Fruit fly (Drosophila melanogaster) whole organism, pupa: ENCODE data around the gene CG10903.

Experiments
- CG10348 ChIP-seq: fragments of 200-800 bp; sonication (Bioruptor generic); IDR thresholded peaks from 2 replicates; pipeline ENCODE4 v1.3.6; 2022; ENCODE audit warnings: missing biosample characterization, missing genetic modification characterization
- CG12605 ChIP-seq: fragments of 200-800 bp; sonication (Bioruptor generic); IDR thresholded peaks from 2 replicates; pipeline ENCODE4 v1.3.6; 2022; ENCODE audit warnings: missing biosample characterization, missing genetic modification characterization
- CG13204 ChIP-seq: fragments of 200-800 bp; sonication (Bioruptor generic); optimal IDR thresholded peaks from 2 replicates; lab custom pipeline; 2018; ENCODE audit warnings: missing biosample characterization, mild to moderate bottlenecking, missing genetic modification characterization, moderate library complexity
- CG14655 ChIP-seq: fragments of 200-800 bp; sonication (Bioruptor generic); optimal IDR thresholded peaks from 3 replicates; lab custom pipeline; 2017; ENCODE audit warnings: mild to moderate bottlenecking, missing biosample characterization, missing genetic modification reagents, missing genetic modification characterization
- CG15710 ChIP-seq: fragments of 200-800 bp; sonication (Bioruptor generic); optimal IDR thresholded peaks from 2 replicates; lab custom pipeline; 2018; ENCODE audit warnings: missing biosample characterization, mild to moderate bottlenecking, missing genetic modification characterization, moderate library complexity
- CG17806 ChIP-seq: fragments of 200-800 bp; sonication (Bioruptor generic); optimal IDR thresholded peaks from 2 replicates; lab custom pipeline; 2018; ENCODE audit warnings: missing biosample characterization, mild to moderate bottlenecking, missing genetic modification characterization, moderate library complexity
- CG32121 ChIP-seq: fragments of 200-800 bp; sonication (Bioruptor generic); IDR thresholded peaks from 2 replicates; pipeline ENCODE4 v1.3.6; 2022; ENCODE audit warnings: missing biosample characterization, missing genetic modification characterization
- CG34367 ChIP-seq: fragments of 200-800 bp; sonication (Bioruptor generic); optimal IDR thresholded peaks from 2 replicates; lab custom pipeline; 2018; ENCODE audit warnings: missing biosample characterization, mild to moderate bottlenecking, missing genetic modification characterization
- CG4496 ChIP-seq: fragments of 200-800 bp; sonication (Bioruptor generic); IDR thresholded peaks from 3 replicates; pipeline ENCODE4 v1.3.6; 2022; ENCODE audit warnings: missing biosample characterization, missing genetic modification characterization
- CG8159 ChIP-seq: fragments of 200-800 bp; sonication (Bioruptor generic); optimal IDR thresholded peaks from 3 replicates; lab custom pipeline; 2018; ENCODE audit warnings: missing biosample characterization, mild to moderate bottlenecking, missing genetic modification characterization, moderate library complexity
- CG8301 ChIP-seq: fragments of 200-800 bp; sonication (Bioruptor generic); optimal IDR thresholded peaks from 2 replicates; lab custom pipeline; 2018; ENCODE audit warnings: missing biosample characterization, mild to moderate bottlenecking, missing genetic modification characterization
- CG9948 ChIP-seq: fragments of 200-800 bp; sonication (Bioruptor generic); optimal IDR thresholded peaks from 2 replicates; lab custom pipeline; 2018; ENCODE audit warnings: missing biosample characterization, mild to moderate bottlenecking, missing genetic modification characterization, moderate library complexity
- D1 ChIP-seq: fragments of 200-800 bp; sonication (Bioruptor generic); optimal IDR thresholded peaks from 2 replicates; lab custom pipeline; 2018; ENCODE audit warnings: missing biosample characterization, mild to moderate bottlenecking, missing genetic modification characterization, moderate library complexity
- EcR ChIP-seq: fragments of 200-800 bp; sonication (Bioruptor generic); optimal IDR thresholded peaks from 3 replicates; lab custom pipeline; 2019; ENCODE audit warnings: missing biosample characterization, missing genetic modification characterization, mild to moderate bottlenecking, moderate library complexity, missing genetic modification reagents
- Ets98B ChIP-seq: fragments of 200-800 bp; sonication (Bioruptor generic); IDR thresholded peaks from 2 replicates; pipeline ENCODE4 v1.3.6; 2022; ENCODE audit warnings: missing biosample characterization, missing genetic modification characterization
- Pif1A ChIP-seq: fragments of 200-800 bp; sonication (Bioruptor generic); optimal IDR thresholded peaks from 3 replicates; lab custom pipeline; 2016; ENCODE audit warnings: missing biosample characterization, missing genetic modification characterization
- Pif1B ChIP-seq: fragments of 200-800 bp; sonication (Bioruptor generic); optimal IDR thresholded peaks from 3 replicates; lab custom pipeline; 2016; ENCODE audit warnings: missing biosample characterization, missing genetic modification characterization
- Snoo ChIP-seq: fragments of 200-800 bp; sonication (Bioruptor generic); optimal IDR thresholded peaks from 3 replicates; lab custom pipeline; 2017; ENCODE audit warnings: missing biosample characterization, mild to moderate bottlenecking, missing genetic modification characterization, inconsistent platforms
- fd96Ca ChIP-seq: fragments of 200-800 bp; sonication (Bioruptor generic); IDR thresholded peaks from 3 replicates; pipeline ENCODE4 v1.3.6; 2022; ENCODE audit warnings: missing biosample characterization, missing genetic modification characterization
- gl ChIP-seq: fragments of 200-800 bp; sonication (Bioruptor generic); optimal IDR thresholded peaks from 2 replicates; lab custom pipeline; 2018; ENCODE audit warnings: missing biosample characterization, mild to moderate bottlenecking, missing genetic modification characterization
- rn ChIP-seq: fragments of 200-800 bp; sonication (Bioruptor generic); IDR thresholded peaks from 2 replicates; pipeline ENCODE4 v1.3.6; 2022; ENCODE audit warnings: missing biosample characterization, missing genetic modification characterization

CG10903 gene

DNA sequence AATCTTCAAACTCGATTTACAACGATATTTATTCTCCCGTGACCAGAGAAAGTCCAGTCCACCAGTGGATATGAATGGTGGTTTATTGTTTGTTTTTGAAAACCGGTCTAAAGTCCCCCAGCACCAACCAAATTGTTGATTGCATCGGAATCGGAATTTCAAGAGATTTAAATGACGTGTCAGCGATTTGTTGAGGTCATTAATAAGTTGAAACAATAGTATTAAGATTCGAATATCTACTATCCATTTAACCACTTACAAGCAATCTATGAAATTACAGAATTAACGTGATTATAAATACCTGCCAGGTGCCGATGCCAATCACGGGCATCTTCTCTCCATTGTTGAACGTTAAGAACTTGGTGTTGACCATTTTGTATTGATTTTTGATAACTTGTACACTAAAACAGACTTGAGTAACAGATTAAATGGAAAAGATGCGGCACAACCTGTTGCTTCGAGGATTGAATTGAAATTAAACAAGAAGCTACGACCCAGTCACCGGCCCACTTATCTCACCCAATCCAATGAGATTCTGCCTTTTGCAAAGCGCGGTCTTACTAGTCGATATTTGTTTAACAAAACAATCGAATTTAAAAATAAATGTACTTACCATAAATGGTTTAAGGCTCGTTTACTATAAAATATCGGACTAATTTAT lies 22.5 kb upstream of the CG10903 start, which contains the start of gene CG2767:
TSS of gene CG2767 (minus strand) at position 516 of the 661 bp plus-strand sequence.
- TF ChIP-seq Ets98B (GFP tag; lab: Robert Waterston, UW) (no peak), CG14655 (GFP tag; lab: Kevin White, UChicago) (no peak), CG12605 (peak; percentile 87), CG17806 (tag; lab: Kevin White, UChicago) (no peak), EcR (GFP tag; lab: Kevin White, UChicago) (peak; percentile 54), CG32121 (GFP tag; lab: Robert Waterston, UW) (no peak)

DNA sequence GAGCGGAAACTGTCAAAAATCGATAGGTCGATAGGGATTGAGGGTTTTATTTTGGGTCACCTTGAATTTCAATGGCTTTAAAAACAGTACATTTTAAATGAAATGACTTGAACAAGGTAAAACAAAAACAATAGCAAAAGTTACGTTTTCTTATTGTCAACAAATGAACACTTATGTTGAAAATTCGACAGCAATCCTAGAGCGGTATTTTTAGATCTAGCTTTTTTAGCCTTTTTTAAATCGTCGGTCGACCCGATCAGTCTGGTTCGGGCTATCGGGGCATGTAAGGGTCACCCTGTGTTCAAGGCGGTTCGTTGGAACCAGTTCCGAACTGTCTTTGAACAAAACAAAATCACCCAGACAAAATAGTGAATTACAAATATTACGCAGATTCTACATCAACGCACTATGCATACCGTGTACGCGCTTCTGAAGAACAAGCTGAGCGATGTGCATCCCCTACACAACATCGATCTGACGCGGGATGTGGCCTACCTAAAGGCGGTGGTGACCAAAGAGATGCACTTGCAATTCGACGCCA lies 21.1 kb upstream of the CG10903 start, which contains the start of the genes CG11052 and CG3223:
TSS of gene CG11052 (minus strand) at position 218 of the 541 bp plus-strand sequence.
TSS of gene CG3223 (plus strand) at position 321 of the 541 bp plus-strand sequence.
- TF ChIP-seq Snoo = peak; percentile 17
- TF ChIP-seq Pif1B (GFP tag; lab: Kevin White, UChicago) = no peak
- no peak for TF ChIP-seq fd96Ca (GFP tag; lab: Robert Waterston, UW)
- TF ChIP-seq CG13204 (GFP tag; lab: Kevin White, UChicago) = no peak
- TF ChIP-seq CG32121 (GFP tag; lab: Robert Waterston, UW) = no peak
- TF ChIP-seq EcR (GFP tag; lab: Kevin White, UChicago) = peak; percentile 94
- no peak for TF ChIP-seq CG15710
- TF ChIP-seq rn (GFP tag; lab: Robert Waterston, UW) = no peak
- TF ChIP-seq CG8301 (tag; lab: Kevin White, UChicago) = no peak
- TF ChIP-seq CG4496 (GFP tag; lab: Robert Waterston, UW) = peak; percentile 36; the same call in 1 of the 3 replicates
- TF ChIP-seq CG12605 = no peak
- no peak for TF ChIP-seq CG14655 (GFP tag; lab: Kevin White, UChicago)
- TF ChIP-seq CG9948 (tag; lab: Kevin White, UChicago) = no peak
- no peak for TF ChIP-seq gl (tag; lab: Kevin White, UChicago)
- no peak for TF ChIP-seq CG10348 (GFP tag; lab: Robert Waterston, UW)
- TF ChIP-seq CG8159 = no peak
- TF ChIP-seq Pif1A (GFP tag; lab: Kevin White, UChicago) = no peak
- TF ChIP-seq CG34367 = no peak
- TF ChIP-seq CG17806 (tag; lab: Kevin White, UChicago) = no peak
- no peak for TF ChIP-seq D1
- TF ChIP-seq Ets98B (GFP tag; lab: Robert Waterston, UW) = 0 out of 2 replicates have a peak, but pooled peaks have one; percentile 6
- TF ChIP-seq, all 21 proteins: peak for 4

DNA sequence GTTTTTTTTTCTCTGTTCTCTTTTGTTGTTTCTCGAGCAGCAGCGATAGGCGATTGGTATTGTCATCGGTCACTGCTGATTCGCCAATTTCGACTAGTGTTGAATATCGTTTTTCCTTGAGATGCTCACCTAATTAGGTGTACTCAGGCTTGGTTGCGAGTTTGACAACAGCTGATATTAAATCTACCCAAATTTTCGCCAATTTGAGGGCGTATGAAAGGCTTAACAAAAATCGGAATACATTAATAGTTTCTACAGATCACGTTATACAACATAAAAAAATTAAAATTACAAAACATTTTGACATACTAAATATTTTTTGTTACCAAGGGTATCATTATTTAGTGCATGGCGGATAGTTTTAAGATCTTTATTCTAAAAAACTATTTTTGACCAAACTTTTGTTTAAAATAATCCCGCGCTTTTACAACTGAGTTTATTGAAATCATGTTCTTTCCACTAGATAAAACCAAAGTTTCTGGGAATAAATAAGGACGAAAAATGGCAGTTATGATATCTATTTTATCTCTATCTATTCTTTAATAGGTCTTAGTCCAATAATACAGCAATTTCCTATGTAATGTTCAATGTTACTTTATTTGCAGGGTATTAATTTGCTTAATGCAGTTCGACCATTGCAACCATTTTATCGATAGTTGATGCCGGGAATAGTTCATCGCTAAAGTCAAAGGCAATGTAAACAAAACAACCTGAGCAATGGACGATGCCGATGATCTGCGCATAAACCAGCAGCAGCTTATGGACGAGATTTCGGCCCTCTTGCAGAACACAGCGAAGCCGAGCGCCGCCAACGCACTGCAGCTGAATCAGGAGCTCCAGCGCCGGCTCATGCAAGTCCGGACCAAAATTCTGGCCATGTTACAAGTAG lies 16.8 kb upstream of the CG10903 start, which contains the start of the genes CG10435 and Pbp95:
TSS of gene CG10435 (minus strand) at position 81 of the 889 bp plus-strand sequence.
TSS of gene Pbp95 (plus strand) at position 671 of the 889 bp plus-strand sequence.
- TF ChIP-seq Snoo = no peak
- TF ChIP-seq CG14655 (GFP tag; lab: Kevin White, UChicago) = no peak
- no peak for TF ChIP-seq gl (tag; lab: Kevin White, UChicago)
- no peak for TF ChIP-seq CG15710
- no peak for TF ChIP-seq Pif1B (GFP tag; lab: Kevin White, UChicago)
- no peak for TF ChIP-seq CG12605
- no peak for TF ChIP-seq Pif1A (GFP tag; lab: Kevin White, UChicago)
- TF ChIP-seq CG32121 (GFP tag; lab: Robert Waterston, UW) = no peak
- TF ChIP-seq CG9948 (tag; lab: Kevin White, UChicago) = no peak
- TF ChIP-seq D1 = no peak
- peak; percentile 66 for TF ChIP-seq CG4496 (GFP tag; lab: Robert Waterston, UW)
- peak; percentile 50 for TF ChIP-seq Ets98B (GFP tag; lab: Robert Waterston, UW)
- TF ChIP-seq CG8159 = no peak
- TF ChIP-seq CG13204 (GFP tag; lab: Kevin White, UChicago) = no peak
- TF ChIP-seq CG34367 = no peak
- TF ChIP-seq rn (GFP tag; lab: Robert Waterston, UW) = 0 out of 2 replicates have a peak, but pooled peaks have one; percentile 11
- peak; percentile 69; the same call in 2 of the 3 replicates for TF ChIP-seq fd96Ca (GFP tag; lab: Robert Waterston, UW)
- no peak for TF ChIP-seq CG8301 (tag; lab: Kevin White, UChicago)
- TF ChIP-seq CG10348 (GFP tag; lab: Robert Waterston, UW) = no peak
- no peak for TF ChIP-seq EcR (GFP tag; lab: Kevin White, UChicago)
- peak; percentile 4 for TF ChIP-seq CG17806 (tag; lab: Kevin White, UChicago)

DNA sequence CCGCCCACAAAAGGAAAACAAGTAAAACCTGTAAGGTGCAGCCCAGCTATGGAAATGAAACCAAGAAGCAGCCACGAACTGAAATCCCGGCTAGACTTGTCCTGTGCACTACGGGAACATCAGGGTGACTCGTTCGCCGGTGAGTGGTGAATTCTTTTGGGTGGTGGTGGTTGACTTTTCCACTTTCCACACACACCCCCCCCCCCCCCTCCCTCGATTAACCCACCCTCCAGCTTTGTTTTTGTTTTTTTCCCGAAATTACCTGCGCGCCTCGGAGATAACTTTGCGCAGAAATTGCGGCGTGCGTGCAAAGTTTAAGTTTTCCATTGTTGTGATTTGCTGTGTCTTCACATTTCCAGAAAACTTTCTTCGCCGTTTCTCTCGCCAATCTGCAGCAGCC lies 3.7 kb upstream of the CG10903 start:
- no peak for TF ChIP-seq CG34367
- TF ChIP-seq EcR (GFP tag; lab: Kevin White, UChicago) = no peak
- no peak for TF ChIP-seq CG32121 (GFP tag; lab: Robert Waterston, UW)
- no peak for TF ChIP-seq CG17806 (tag; lab: Kevin White, UChicago)

DNA sequence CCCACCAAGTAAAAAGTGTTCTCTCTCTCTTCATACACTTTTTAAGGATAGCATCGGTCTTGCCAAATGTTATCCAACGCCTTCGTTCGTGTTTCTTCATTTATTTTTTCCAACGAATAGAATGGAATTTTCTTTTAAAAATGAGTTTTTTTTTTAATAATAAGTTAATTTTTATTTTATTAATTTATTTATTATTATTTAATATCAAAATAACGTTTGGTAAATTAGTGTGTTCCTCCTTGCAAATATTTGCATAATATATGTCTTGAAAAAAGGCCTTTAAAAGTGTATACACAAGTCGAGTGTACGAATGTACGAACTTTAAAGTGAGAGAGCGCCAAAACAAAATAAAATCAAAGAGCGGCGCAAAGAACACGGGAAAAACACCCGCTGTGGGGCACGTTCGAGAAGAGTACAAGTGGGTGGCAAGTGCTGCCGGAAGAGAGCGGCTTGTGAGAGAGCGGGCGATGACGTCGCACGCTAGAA lies 3.0 kb upstream of the CG10903 start:
- TF ChIP-seq Pif1B (GFP tag; lab: Kevin White, UChicago) (peak; percentile 86), CG9948 (tag; lab: Kevin White, UChicago) (peak; percentile 87), CG4496 (GFP tag; lab: Robert Waterston, UW) (peak; percentile 43; the same call in 1 of the 3 replicates), CG34367 (peak; percentile 85), Ets98B (GFP tag; lab: Robert Waterston, UW) (peak; percentile 65), fd96Ca (GFP tag; lab: Robert Waterston, UW) (no peak), rn (GFP tag; lab: Robert Waterston, UW) (no peak), EcR (GFP tag; lab: Kevin White, UChicago) (peak; percentile 43), gl (tag; lab: Kevin White, UChicago) (no peak), Pif1A (GFP tag; lab: Kevin White, UChicago) (peak; percentile 38), CG10348 (GFP tag; lab: Robert Waterston, UW) (0 out of 2 replicates have a peak, but pooled peaks have one; percentile 11), CG14655 (GFP tag; lab: Kevin White, UChicago) (peak; percentile 93), CG13204 (GFP tag; lab: Kevin White, UChicago) (peak; percentile 79), CG17806 (tag; lab: Kevin White, UChicago) (peak; percentile 80), Snoo (peak; percentile 85), CG8159 (peak; percentile 91), CG12605 (peak; percentile 62), CG32121 (GFP tag; lab: Robert Waterston, UW) (peak; percentile 63), CG15710 (peak; percentile 93), D1 (peak; percentile 85), CG8301 (tag; lab: Kevin White, UChicago) (peak; percentile 55)
